Worm (Caenorhabditis elegans) whole organism, L2 larva: ENCODE results near the gene F35F10.1.

Experiments used
- ZK546.5 ChIP-seq: sonication (generic microtip); optimal IDR thresholded peaks from 2 replicates; lab custom pipeline; 2017; ENCODE audit warnings: missing biosample characterization, missing genetic modification characterization
- ceh-16 ChIP-seq: fragments of 150-350 bp; optimal IDR thresholded peaks from 2 replicates; lab custom pipeline; 2014; ENCODE audit warnings: missing biosample characterization, missing genetic modification characterization
- elt-3 ChIP-seq: sonication (generic microtip); optimal IDR thresholded peaks from 2 replicates; lab custom pipeline; 2017; ENCODE audit warnings: missing biosample characterization, missing genetic modification characterization
- lin-13 ChIP-seq: fragments of 150-350 bp; optimal IDR thresholded peaks from 2 replicates; lab custom pipeline; 2014; ENCODE audit warnings: missing biosample characterization, missing genetic modification reagents, missing genetic modification characterization
- mdl-1 ChIP-seq, 2 experiments: fragments of 150-350 bp in 1 of 2; sonication (generic microtip) in 1 of 2; optimal IDR thresholded peaks; 2 replicates each; lab custom pipeline; 2017; ENCODE audit warnings: missing biosample characterization in 2 of 2, missing genetic modification characterization in 2 of 2
- nhr-12 ChIP-seq: fragments of 150-350 bp; optimal IDR thresholded peaks from 2 replicates; lab custom pipeline; 2014; ENCODE audit warnings: missing biosample characterization, missing genetic modification characterization
- nhr-21 ChIP-seq: fragments of 150-350 bp; optimal IDR thresholded peaks from 2 replicates; lab custom pipeline; 2014; ENCODE audit warnings: missing biosample characterization, missing genetic modification characterization
- unc-62 ChIP-seq: fragments of 150-350 bp; optimal IDR thresholded peaks from 2 replicates; lab custom pipeline; 2014; ENCODE audit warnings: missing biosample characterization, missing genetic modification reagents, missing genetic modification characterization
- zag-1 ChIP-seq: fragments of 150-350 bp; optimal IDR thresholded peaks from 2 replicates; lab custom pipeline; 2014; ENCODE audit warnings: missing biosample characterization, missing genetic modification characterization

DNA sequence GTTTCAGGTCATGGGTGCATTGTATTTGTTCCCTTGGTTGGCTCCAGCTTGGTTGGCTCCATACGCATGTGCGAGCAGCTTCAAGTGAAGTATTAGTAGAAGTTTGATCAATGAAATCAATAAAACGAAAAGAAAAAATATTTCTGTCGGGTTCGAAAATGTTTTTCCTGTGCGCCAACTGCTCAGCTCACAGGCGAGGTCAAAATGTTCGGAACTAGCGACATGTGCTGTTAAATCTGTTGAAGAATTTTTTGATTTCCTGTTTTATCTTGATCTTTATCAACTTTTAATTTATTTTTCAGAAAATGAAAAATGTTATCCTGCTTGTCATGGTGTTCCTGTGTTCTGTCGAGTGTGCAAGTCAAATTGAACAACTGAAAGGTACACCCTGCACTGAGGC, 34.6 kb upstream of the F35F10.1 start, which contains the start of gene T28A11.25:
- no peak for TF ChIP-seq zag-1 (tag; lab: Kevin White, UChicago)
- TF ChIP-seq mdl-1 (tag; optimal IDR thresholded peaks at IDR 0.05; lab: Kevin White, UChicago) = no peak
- no peak for TF ChIP-seq nhr-12 (tag; lab: Kevin White, UChicago)
- no peak for TF ChIP-seq lin-13 (GFP tag; lab: Kevin White, UChicago)
- TF ChIP-seq unc-62 (GFP tag; lab: Kevin White, UChicago) = no peak
- TF ChIP-seq nhr-21 = no peak
- no peak for TF ChIP-seq elt-3 (tag; lab: Kevin White, UChicago)
- TF ChIP-seq ZK546.5 (tag; lab: Kevin White, UChicago) = no peak
- TF ChIP-seq ceh-16 (tag; lab: Kevin White, UChicago) = no peak
